Worm (Caenorhabditis elegans) whole organism, mixed stage, embryonic: ENCODE data around the gene clc-6.

Experiments used
- M03D4.4 ChIP-seq: sonication (generic microtip); optimal IDR thresholded peaks from 2 replicates; lab custom pipeline; 2017; ENCODE audit warnings: mild to moderate bottlenecking, missing genetic modification characterization, missing compliant biosample characterization
- bed-3 ChIP-seq: fragments of 200-800 bp; sonication (Bioruptor generic); optimal IDR thresholded peaks from 3 replicates; lab custom pipeline; 2018; ENCODE audit warnings: mild to moderate bottlenecking, missing genetic modification characterization, moderate library complexity, missing compliant biosample characterization
- blmp-1 ChIP-seq: fragments of 150-350 bp; optimal IDR thresholded peaks from 2 replicates; lab custom pipeline; 2014; ENCODE audit warnings: missing biosample characterization, missing genetic modification characterization
- ceh-39 ChIP-seq: fragments of 150-350 bp; optimal IDR thresholded peaks from 2 replicates; lab custom pipeline; 2014; ENCODE audit warnings: missing biosample characterization, missing genetic modification characterization
- ceh-43 ChIP-seq: fragments of 200-800 bp; sonication (Bioruptor generic); optimal IDR thresholded peaks from 2 replicates; lab custom pipeline; 2018; ENCODE audit warnings: mild to moderate bottlenecking, missing genetic modification characterization, moderate library complexity, missing compliant biosample characterization
- ceh-83 ChIP-seq: fragments of 200-800 bp; sonication (Bioruptor generic); optimal IDR thresholded peaks from 2 replicates; lab custom pipeline; 2018; ENCODE audit warnings: mild to moderate bottlenecking, missing genetic modification characterization, missing compliant biosample characterization
- ces-1 ChIP-seq: fragments of 150-350 bp; optimal IDR thresholded peaks from 2 replicates; lab custom pipeline; 2014; ENCODE audit warnings: missing biosample characterization, missing genetic modification reagents, missing genetic modification characterization
- cnd-1 ChIP-seq: fragments of 200-800 bp; sonication (Bioruptor generic); optimal IDR thresholded peaks from 2 replicates; lab custom pipeline; 2018; ENCODE audit warnings: mild to moderate bottlenecking, missing genetic modification characterization, missing compliant biosample characterization
- drap-1 ChIP-seq: fragments of 200-800 bp; sonication (Bioruptor generic); optimal IDR thresholded peaks from 3 replicates; lab custom pipeline; 2018; ENCODE audit warnings: mild to moderate bottlenecking, missing genetic modification characterization, missing compliant biosample characterization
- elt-1 ChIP-seq: sonication (generic microtip); optimal IDR thresholded peaks from 2 replicates; lab custom pipeline; 2017; ENCODE audit warnings: missing genetic modification characterization, mild to moderate bottlenecking, missing compliant biosample characterization, antibody characterized with exemption, moderate library complexity, borderline replicate concordance; ENCODE audit not compliant: insufficient read depth
- elt-3 ChIP-seq: fragments of 150-350 bp; optimal IDR thresholded peaks from 2 replicates; lab custom pipeline; 2014; ENCODE audit warnings: missing biosample characterization, missing genetic modification characterization
- flh-1 ChIP-seq: fragments of 200-800 bp; sonication (Bioruptor generic); optimal IDR thresholded peaks from 2 replicates; lab custom pipeline; 2018; ENCODE audit warnings: mild to moderate bottlenecking, missing genetic modification characterization, moderate library complexity, missing compliant biosample characterization
- hlh-1 ChIP-seq: fragments of 150-350 bp; optimal IDR thresholded peaks from 2 replicates; lab custom pipeline; 2014; ENCODE audit warnings: missing biosample characterization, missing genetic modification reagents, missing genetic modification characterization
- lin-13 ChIP-seq: fragments of 150-350 bp; optimal IDR thresholded peaks from 2 replicates; lab custom pipeline; 2014; ENCODE audit warnings: missing biosample characterization, missing genetic modification characterization
- lin-32 ChIP-seq: fragments of 200-800 bp; sonication (Bioruptor generic); optimal IDR thresholded peaks from 2 replicates; lab custom pipeline; 2018; ENCODE audit warnings: mild to moderate bottlenecking, missing genetic modification characterization, missing compliant biosample characterization
- lsy-2 ChIP-seq: fragments of 150-350 bp; optimal IDR thresholded peaks from 2 replicates; lab custom pipeline; 2014; ENCODE audit warnings: missing biosample characterization, missing genetic modification characterization
- mab-5 ChIP-seq: fragments of 150-350 bp; optimal IDR thresholded peaks from 2 replicates; lab custom pipeline; 2014; ENCODE audit warnings: missing biosample characterization, missing genetic modification characterization
- mep-1 ChIP-seq: fragments of 150-350 bp; optimal IDR thresholded peaks from 2 replicates; lab custom pipeline; 2017; ENCODE audit warnings: missing biosample characterization, missing genetic modification reagents, missing genetic modification characterization, inconsistent platforms
- nhr-12 ChIP-seq: fragments of 150-350 bp; optimal IDR thresholded peaks from 2 replicates; lab custom pipeline; 2014; ENCODE audit warnings: missing biosample characterization, missing genetic modification characterization
- nhr-2 ChIP-seq: fragments of 150-350 bp; optimal IDR thresholded peaks from 2 replicates; lab custom pipeline; 2014; ENCODE audit warnings: missing biosample characterization, missing genetic modification characterization
- nhr-237 ChIP-seq: fragments of 150-350 bp; optimal IDR thresholded peaks from 2 replicates; lab custom pipeline; 2014; ENCODE audit warnings: missing biosample characterization, missing genetic modification characterization
- nhr-28 ChIP-seq: fragments of 150-350 bp; optimal IDR thresholded peaks from 2 replicates; lab custom pipeline; 2014; ENCODE audit warnings: missing biosample characterization, missing genetic modification characterization
- nhr-76 ChIP-seq: sonication (generic microtip); optimal IDR thresholded peaks from 2 replicates; lab custom pipeline; 2017; ENCODE audit warnings: missing biosample characterization, missing genetic modification characterization
- pha-4 ChIP-seq: fragments of 150-350 bp; optimal IDR thresholded peaks from 2 replicates; lab custom pipeline; 2018; ENCODE audit warnings: missing biosample characterization, missing genetic modification reagents, missing genetic modification characterization
- snpc-4 ChIP-seq: fragments of 150-350 bp; optimal IDR thresholded peaks from 2 replicates; lab custom pipeline; 2014; ENCODE audit warnings: missing biosample characterization, missing genetic modification characterization
- sptf-1 ChIP-seq: sonication (generic microtip); optimal IDR thresholded peaks from 2 replicates; lab custom pipeline; 2017; ENCODE audit warnings: mild to moderate bottlenecking, missing genetic modification characterization, moderate library complexity, missing compliant biosample characterization
- tbx-8 ChIP-seq: fragments of 200-800 bp; sonication (Bioruptor generic); optimal IDR thresholded peaks from 2 replicates; lab custom pipeline; 2018; ENCODE audit warnings: mild to moderate bottlenecking, missing genetic modification characterization, moderate library complexity, missing compliant biosample characterization
- unc-120 ChIP-seq: sonication (generic microtip); optimal IDR thresholded peaks from 2 replicates; lab custom pipeline; 2017; ENCODE audit warnings: missing genetic modification characterization, missing compliant biosample characterization; ENCODE audit not compliant: poor library complexity, severe bottlenecking
- unc-39 ChIP-seq: fragments of 150-350 bp; optimal IDR thresholded peaks from 2 replicates; lab custom pipeline; 2014; ENCODE audit warnings: missing biosample characterization, missing genetic modification characterization
- unc-62 ChIP-seq: fragments of 150-350 bp; optimal IDR thresholded peaks from 2 replicates; lab custom pipeline; 2014; ENCODE audit warnings: missing biosample characterization, missing genetic modification reagents, missing genetic modification characterization
- zip-8 ChIP-seq: fragments of 150-350 bp; optimal IDR thresholded peaks from 2 replicates; lab custom pipeline; 2014; ENCODE audit warnings: missing biosample characterization, missing genetic modification characterization

clc-6 gene

DNA sequence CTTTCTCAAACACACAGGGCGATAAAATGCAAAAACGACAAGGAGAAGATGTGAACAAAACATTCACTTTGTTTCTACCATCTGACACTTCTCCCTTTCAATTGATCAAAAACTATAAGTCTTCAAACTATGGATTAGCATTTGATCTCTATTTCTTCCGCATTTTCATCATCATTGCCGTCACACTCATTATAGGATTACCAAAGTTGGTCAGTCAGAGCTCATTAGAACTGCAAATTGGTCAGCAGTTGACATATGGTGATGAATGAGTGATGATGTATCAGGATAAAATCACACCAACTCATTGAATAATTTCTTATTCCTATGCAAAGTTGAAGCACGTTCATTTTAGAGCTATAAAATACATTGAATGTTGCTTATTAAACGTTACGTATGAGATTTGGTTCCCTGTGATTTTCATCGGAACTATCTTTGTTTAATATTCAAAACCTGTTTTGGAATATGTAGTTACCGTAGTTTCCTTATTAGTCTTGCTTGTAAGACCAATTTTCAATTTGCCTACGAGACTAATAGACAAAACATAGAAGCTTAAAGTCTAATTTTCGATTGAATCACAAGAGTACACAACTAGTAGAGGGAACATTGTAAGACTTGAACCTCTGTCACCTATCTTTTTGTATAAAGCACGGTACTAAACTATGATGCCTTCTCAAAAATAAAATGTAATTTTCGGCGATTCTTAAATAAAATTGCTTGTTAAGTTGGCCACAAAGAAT is 13.6 kb upstream of the clc-6 start:
- TF ChIP-seq hlh-1 (tag; lab: Kevin White, UChicago) (no peak), ces-1 (GFP tag; lab: Kevin White, UChicago) (peak; percentile 19)
- TF ChIP-seq, all 35 proteins: peak for 1

DNA sequence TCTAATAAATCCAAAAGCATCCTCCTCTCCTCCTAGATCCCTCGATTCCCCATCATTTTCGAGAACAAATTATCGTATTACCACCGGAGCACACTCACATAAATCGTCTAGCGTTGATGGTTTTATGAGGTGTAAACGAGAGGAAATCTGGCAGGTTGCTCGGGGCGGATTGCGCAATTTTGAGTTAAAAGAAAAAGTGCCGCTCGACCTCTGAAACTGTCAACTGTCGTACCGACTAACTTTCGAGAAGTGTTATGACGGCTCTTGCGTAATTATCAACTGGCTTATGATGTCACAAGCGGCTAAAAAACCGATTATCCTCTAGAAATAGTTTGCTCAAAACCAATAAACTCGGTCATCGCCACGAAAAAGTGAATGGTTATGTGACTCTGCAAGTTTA is 10.5 kb upstream of the clc-6 start:
- no peak for TF ChIP-seq mab-5 (tag; lab: Kevin White, UChicago)
- TF ChIP-seq zip-8 (tag; lab: Kevin White, UChicago): peak; percentile 93
- TF ChIP-seq drap-1 (GFP tag; lab: Kevin White, UChicago): no peak
- no peak for TF ChIP-seq flh-1 (GFP tag; lab: Kevin White, UChicago)
- TF ChIP-seq elt-1: no peak
- no peak for TF ChIP-seq cnd-1 (tag; lab: Kevin White, UChicago)
- no peak for TF ChIP-seq lin-13
- TF ChIP-seq unc-62 (GFP tag; lab: Kevin White, UChicago): no peak
- peak; percentile 85 for TF ChIP-seq nhr-2 (tag; lab: Kevin White, UChicago)
- TF ChIP-seq unc-39 (tag; lab: Kevin White, UChicago): no peak
- no peak for TF ChIP-seq lin-32
- TF ChIP-seq lsy-2 (tag; lab: Kevin White, UChicago): no peak
- TF ChIP-seq nhr-76 (tag; lab: Kevin White, UChicago): no peak
- TF ChIP-seq ces-1 (GFP tag; lab: Kevin White, UChicago): no peak
- no peak for TF ChIP-seq nhr-12
- no peak for TF ChIP-seq M03D4.4 (tag; lab: Kevin White, UChicago)

ce11 chrV:11204452-11204851 is 8.4 kb upstream of the clc-6 start:
- TF ChIP-seq zip-8 (tag; lab: Kevin White, UChicago): no peak
- TF ChIP-seq drap-1 (GFP tag; lab: Kevin White, UChicago): no peak
- no peak for TF ChIP-seq ceh-39
- no peak for TF ChIP-seq nhr-2 (tag; lab: Kevin White, UChicago)
- TF ChIP-seq mab-5 (tag; lab: Kevin White, UChicago): no peak
- no peak for TF ChIP-seq pha-4 (tag; lab: Kevin White, UChicago)
- no peak for TF ChIP-seq elt-3 (tag; lab: Kevin White, UChicago)
- TF ChIP-seq ceh-43 (GFP tag; lab: Kevin White, UChicago): no peak
- TF ChIP-seq ceh-83 (GFP tag; lab: Kevin White, UChicago): no peak
- TF ChIP-seq cnd-1 (tag; lab: Kevin White, UChicago): no peak
- TF ChIP-seq flh-1 (GFP tag; lab: Kevin White, UChicago): no peak
- no peak for TF ChIP-seq nhr-12
- TF ChIP-seq lsy-2 (tag; lab: Kevin White, UChicago): no peak
- TF ChIP-seq tbx-8 (GFP tag; lab: Kevin White, UChicago): no peak
- no peak for TF ChIP-seq mep-1 (tag; lab: Kevin White, UChicago)
- TF ChIP-seq bed-3 (GFP tag; lab: Kevin White, UChicago): no peak
- TF ChIP-seq nhr-237 (tag; lab: Kevin White, UChicago): no peak
- TF ChIP-seq unc-120 (tag; lab: Kevin White, UChicago): no peak
- no peak for TF ChIP-seq hlh-1 (tag; lab: Kevin White, UChicago)
- no peak for TF ChIP-seq sptf-1 (tag; lab: Kevin White, UChicago)

DNA sequence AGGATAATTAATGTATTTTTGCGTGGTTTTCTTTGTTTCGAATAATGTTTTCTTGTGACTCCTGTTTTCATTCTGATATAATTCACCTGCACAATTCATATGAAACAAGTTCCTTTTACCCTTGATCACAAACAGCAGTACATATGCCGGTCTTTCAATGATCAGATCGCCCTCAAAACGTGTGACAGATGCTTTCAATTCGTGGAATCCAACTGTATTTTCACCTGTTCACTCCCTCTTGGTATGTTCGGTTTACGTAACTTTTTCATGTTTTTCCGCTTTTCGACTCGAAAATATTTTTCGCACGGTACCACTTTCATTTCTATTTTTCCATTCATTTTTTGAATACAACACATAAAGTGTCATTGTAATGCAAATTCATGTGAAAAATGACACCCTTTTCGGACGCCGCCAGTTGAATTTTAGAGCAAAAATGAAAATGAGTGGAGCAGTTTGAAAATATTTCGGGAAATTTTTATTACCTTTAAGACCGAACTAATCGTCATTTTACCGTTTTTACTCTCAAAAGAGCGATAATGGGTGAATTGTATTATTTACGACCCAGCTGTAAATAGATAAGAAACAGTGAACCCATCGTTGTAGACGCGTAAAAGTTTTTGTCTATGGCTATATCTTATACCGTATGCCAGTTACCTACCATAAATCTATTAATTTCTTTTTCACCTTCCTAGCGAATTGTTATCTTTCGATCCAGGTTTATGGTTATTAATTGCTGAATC is 6.0 kb upstream of the clc-6 start, which contains the start of gene K10D6.4:
K10D6.4 (plus strand) TSS at position 100 of the 740 bp plus-strand sequence.
- TF ChIP-seq nhr-2 (tag; lab: Kevin White, UChicago) (no peak), hlh-1 (tag; lab: Kevin White, UChicago) (no peak), lin-32 (no peak), drap-1 (GFP tag; lab: Kevin White, UChicago) (no peak), snpc-4 (tag; lab: Kevin White, UChicago) (no peak), nhr-28 (no peak), blmp-1 (tag; lab: Kevin White, UChicago) (no peak), tbx-8 (GFP tag; lab: Kevin White, UChicago) (no peak)
